Worm (Caenorhabditis elegans) whole organism, L2 larva: ENCODE results near the gene fbxb-119.

Source experiments
- C34F6.9 ChIP-seq: fragments of 150-350 bp; optimal IDR thresholded peaks from 2 replicates; lab custom pipeline; 2014; ENCODE audit warnings: missing biosample characterization, missing genetic modification characterization
- F13H6.1 ChIP-seq: sonication (generic microtip); optimal IDR thresholded peaks from 2 replicates; lab custom pipeline; 2016; ENCODE audit warnings: missing genetic modification characterization, missing compliant biosample characterization
- Y55F3AM.14 ChIP-seq: fragments of 200-800 bp; sonication (Bioruptor generic); optimal IDR thresholded peaks from 2 replicates; lab custom pipeline; 2018; ENCODE audit warnings: mild to moderate bottlenecking, missing genetic modification characterization, missing compliant biosample characterization
- ZK546.5 ChIP-seq: sonication (generic microtip); optimal IDR thresholded peaks from 2 replicates; lab custom pipeline; 2017; ENCODE audit warnings: missing biosample characterization, missing genetic modification characterization
- alr-1 ChIP-seq: fragments of 150-350 bp; optimal IDR thresholded peaks from 2 replicates; lab custom pipeline; 2014; ENCODE audit warnings: missing biosample characterization, missing genetic modification characterization
- ama-1 ChIP-seq: fragments of 150-350 bp; optimal IDR thresholded peaks from 2 replicates; lab custom pipeline; 2018; ENCODE audit warnings: inconsistent platforms
- blmp-1 ChIP-seq: sonication (generic microtip); optimal IDR thresholded peaks from 2 replicates; lab custom pipeline; 2017; ENCODE audit warnings: missing genetic modification characterization, mild to moderate bottlenecking, missing compliant biosample characterization, antibody characterized with exemption, moderate library complexity; ENCODE audit not compliant: insufficient read depth
- ceh-16 ChIP-seq: fragments of 150-350 bp; optimal IDR thresholded peaks from 2 replicates; lab custom pipeline; 2014; ENCODE audit warnings: missing biosample characterization, missing genetic modification characterization
- dmd-4 ChIP-seq: sonication (generic microtip); optimal IDR thresholded peaks from 2 replicates; lab custom pipeline; 2017; ENCODE audit warnings: missing biosample characterization, missing genetic modification characterization
- elt-1 ChIP-seq: fragments of 150-350 bp; optimal IDR thresholded peaks from 2 replicates; lab custom pipeline; 2014; ENCODE audit warnings: missing biosample characterization, missing genetic modification characterization
- elt-3 ChIP-seq: sonication (generic microtip); optimal IDR thresholded peaks from 2 replicates; lab custom pipeline; 2017; ENCODE audit warnings: missing biosample characterization, missing genetic modification characterization
- fos-1 ChIP-seq: fragments of 150-350 bp; optimal IDR thresholded peaks from 2 replicates; lab custom pipeline; 2014; ENCODE audit warnings: missing biosample characterization, missing genetic modification characterization
- gmeb-1 ChIP-seq: fragments of 150-350 bp; optimal IDR thresholded peaks from 2 replicates; lab custom pipeline; 2014; ENCODE audit warnings: missing biosample characterization, missing genetic modification characterization
- lin-11 ChIP-seq: fragments of 150-350 bp; sonication (generic microtip); optimal IDR thresholded peaks from 2 replicates; lab custom pipeline; 2014; ENCODE audit warnings: missing biosample characterization, missing genetic modification characterization, inconsistent platforms, mixed read lengths
- lin-13 ChIP-seq: fragments of 150-350 bp; optimal IDR thresholded peaks from 2 replicates; lab custom pipeline; 2014; ENCODE audit warnings: missing biosample characterization, missing genetic modification reagents, missing genetic modification characterization
- lin-39 ChIP-seq: fragments of 150-350 bp; optimal IDR thresholded peaks from 2 replicates; lab custom pipeline; 2014; ENCODE audit warnings: missing biosample characterization, missing genetic modification reagents, missing genetic modification characterization
- lsy-2 ChIP-seq, 2 experiments: fragments of 150-350 bp in 1 of 2; sonication (generic microtip) in 1 of 2; optimal IDR thresholded peaks; 2 replicates each; lab custom pipeline; 2014 to 2017; ENCODE audit warnings: missing biosample characterization in 2 of 2, missing genetic modification characterization in 2 of 2
- mab-5 ChIP-seq: fragments of 150-350 bp; optimal IDR thresholded peaks from 2 replicates; lab custom pipeline; 2014; ENCODE audit warnings: missing biosample characterization, missing genetic modification characterization
- mbf-1 ChIP-seq: sonication (generic microtip); optimal IDR thresholded peaks from 2 replicates; lab custom pipeline; 2017; ENCODE audit warnings: missing biosample characterization, missing genetic modification characterization
- mdl-1 ChIP-seq, 2 experiments: fragments of 150-350 bp in 1 of 2; sonication (generic microtip) in 1 of 2; optimal IDR thresholded peaks; 2 replicates each; lab custom pipeline; 2017; ENCODE audit warnings: missing biosample characterization in 2 of 2, missing genetic modification characterization in 2 of 2
- nhr-10 ChIP-seq: sonication (generic microtip); optimal IDR thresholded peaks from 2 replicates; lab custom pipeline; 2017; ENCODE audit warnings: missing biosample characterization, missing genetic modification characterization
- nhr-12 ChIP-seq: fragments of 150-350 bp; optimal IDR thresholded peaks from 2 replicates; lab custom pipeline; 2014; ENCODE audit warnings: missing biosample characterization, missing genetic modification characterization
- nhr-129 ChIP-seq: fragments of 150-350 bp; optimal IDR thresholded peaks from 2 replicates; lab custom pipeline; 2014; ENCODE audit warnings: missing biosample characterization, missing genetic modification characterization
- nhr-23 ChIP-seq: fragments of 150-350 bp; optimal IDR thresholded peaks from 2 replicates; lab custom pipeline; 2014; ENCODE audit warnings: missing biosample characterization, missing genetic modification reagents, missing genetic modification characterization
- nhr-237 ChIP-seq: fragments of 150-350 bp; optimal IDR thresholded peaks from 2 replicates; lab custom pipeline; 2014; ENCODE audit warnings: missing biosample characterization, missing genetic modification characterization
- nhr-25 ChIP-seq: fragments of 150-350 bp; sonication (generic microtip); optimal IDR thresholded peaks from 3 replicates; lab custom pipeline; 2014; ENCODE audit warnings: missing biosample characterization, missing genetic modification characterization
- peb-1 ChIP-seq: fragments of 150-350 bp; optimal IDR thresholded peaks from 2 replicates; lab custom pipeline; 2014; ENCODE audit warnings: missing biosample characterization, missing genetic modification characterization
- skn-1 ChIP-seq: sonication (generic microtip); optimal IDR thresholded peaks from 2 replicates; lab custom pipeline; 2017; ENCODE audit warnings: missing biosample characterization, missing genetic modification characterization
- sma-9 ChIP-seq, 2 experiments: fragments of 150-350 bp in 1 of 2; sonication (generic microtip) in 1 of 2; optimal IDR thresholded peaks; 2 replicates each; lab custom pipeline; 2014 to 2016; ENCODE audit warnings: missing genetic modification characterization in 2 of 2, mild to moderate bottlenecking in 1 of 2, missing biosample characterization in 1 of 2, missing compliant biosample characterization in 1 of 2, missing genetic modification reagents in 1 of 2, moderate library complexity in 1 of 2
- snpc-4 ChIP-seq: fragments of 150-350 bp; optimal IDR thresholded peaks from 2 replicates; lab custom pipeline; 2014; ENCODE audit warnings: missing biosample characterization, missing genetic modification characterization
- unc-62 ChIP-seq: fragments of 150-350 bp; optimal IDR thresholded peaks from 2 replicates; lab custom pipeline; 2014; ENCODE audit warnings: missing biosample characterization, missing genetic modification reagents, missing genetic modification characterization
- zag-1 ChIP-seq: fragments of 150-350 bp; optimal IDR thresholded peaks from 2 replicates; lab custom pipeline; 2014; ENCODE audit warnings: missing biosample characterization, missing genetic modification characterization
- ztf-4 ChIP-seq: fragments of 150-350 bp; optimal IDR thresholded peaks from 2 replicates; lab custom pipeline; 2014; ENCODE audit warnings: missing biosample characterization, missing genetic modification characterization

The fbxb-119 gene

DNA sequence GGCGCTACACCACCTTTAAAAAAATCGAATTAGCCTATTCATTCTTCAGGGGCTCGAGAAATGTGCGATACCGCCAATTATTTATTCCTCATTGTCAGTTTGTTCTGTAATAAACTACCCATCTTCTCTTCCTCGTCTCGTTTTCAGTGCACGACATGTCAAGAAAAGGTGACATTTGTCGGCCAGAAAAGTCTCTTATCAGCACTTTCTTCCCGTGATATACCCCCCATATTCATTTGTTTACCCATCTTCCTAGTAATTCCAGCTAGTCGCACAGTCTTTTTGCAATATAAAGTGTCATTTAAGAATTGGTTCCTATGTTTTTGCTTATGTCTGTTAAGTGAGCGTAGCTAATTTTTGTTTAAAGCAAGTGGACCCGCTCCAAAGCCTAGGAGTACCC is 6.1 kb downstream of the fbxb-119 start:
- TF ChIP-seq elt-1 (tag; lab: Kevin White, UChicago) (no peak), fos-1 (peak; percentile 70), skn-1 (tag; lab: Kevin White, UChicago) (peak; percentile 11)

DNA sequence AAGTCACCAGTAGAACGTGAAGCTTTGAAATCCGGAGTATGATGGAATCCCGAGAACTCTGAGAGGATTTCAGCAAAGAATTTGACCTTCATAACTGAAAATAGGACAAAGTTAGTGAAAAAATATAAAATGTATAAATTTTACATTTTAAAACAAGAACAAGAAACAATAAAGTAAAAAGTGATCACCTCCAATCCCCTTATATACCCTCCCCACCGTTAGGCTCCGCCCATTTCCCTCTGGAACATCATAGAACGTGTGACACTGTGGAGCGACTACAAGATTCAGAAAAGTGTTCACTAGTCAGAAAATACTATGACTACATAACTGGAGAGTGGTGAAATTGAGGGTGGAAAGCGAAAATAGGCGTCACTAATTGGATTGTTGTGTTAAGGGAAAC is 12.7 kb downstream of the fbxb-119 start, which contains the start of gene B0462.4:
TSS of gene B0462.4 (minus strand) at position 101 of the 400 bp plus-strand sequence.
- TF ChIP-seq F13H6.1 (no peak), mbf-1 (tag; lab: Kevin White, UChicago) (no peak), nhr-23 (no peak), dmd-4 (tag; lab: Kevin White, UChicago) (no peak), lin-13 (GFP tag; lab: Kevin White, UChicago) (no peak)

DNA sequence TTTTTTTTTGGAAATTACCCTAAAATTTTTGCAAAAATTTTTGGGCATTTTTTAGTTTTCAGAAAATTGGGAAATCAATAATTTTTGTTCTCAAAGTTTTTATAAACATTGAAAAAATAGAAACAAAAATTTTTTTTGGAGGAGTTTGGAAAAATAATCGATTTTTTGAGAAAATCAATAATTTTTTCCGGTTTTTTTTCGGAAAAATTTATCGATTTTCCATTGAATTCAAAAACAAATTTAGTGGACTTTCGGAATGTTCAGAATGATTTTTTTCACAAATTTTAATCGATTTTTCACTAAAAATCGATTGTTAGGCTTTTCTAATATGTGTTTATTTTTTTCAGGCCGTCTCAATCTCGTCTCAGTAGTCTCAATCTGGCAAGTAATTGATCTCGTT is 19.2 kb downstream of the fbxb-119 start:
- no peak for TF ChIP-seq C34F6.9
- no peak for TF ChIP-seq elt-3 (tag; lab: Kevin White, UChicago)
- no peak for TF ChIP-seq nhr-10
- no peak for TF ChIP-seq nhr-237 (tag; lab: Kevin White, UChicago)
- no peak for TF ChIP-seq zag-1 (tag; lab: Kevin White, UChicago)
- no peak for TF ChIP-seq lin-39 (tag; lab: Kevin White, UChicago)
- TF ChIP-seq lsy-2 (tag; optimal IDR thresholded peaks at IDR 0.05; lab: Kevin White, UChicago): no peak
- no peak for TF ChIP-seq nhr-25 (tag; lab: Kevin White, UChicago)

DNA sequence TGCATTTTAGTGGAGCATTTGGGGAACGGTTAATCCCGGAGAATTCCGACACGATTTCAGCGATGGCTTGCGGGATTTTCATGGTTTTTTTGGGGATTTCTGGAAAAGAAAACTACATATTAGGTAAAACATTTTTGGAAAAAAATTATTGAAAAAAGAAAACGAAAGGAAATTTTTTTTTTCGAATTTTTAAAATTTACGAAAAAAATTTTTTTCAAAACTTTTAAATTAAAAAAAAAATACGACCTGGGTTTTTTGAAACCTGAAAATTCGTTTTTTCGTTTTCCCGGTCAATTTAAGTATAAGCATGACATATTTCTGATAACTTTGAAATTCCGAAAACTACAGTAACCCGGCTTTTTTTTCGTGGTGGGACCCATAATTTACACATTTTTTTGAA is 21.4 kb downstream of the fbxb-119 start, which contains the start of gene C08E8.10:
TSS of gene C08E8.10 (minus strand) at position 101 of the 400 bp plus-strand sequence.
- TF ChIP-seq blmp-1 (tag; lab: Kevin White, UChicago): no peak
- no peak for TF ChIP-seq lin-11 (tag; lab: Kevin White, UChicago)
- TF ChIP-seq ceh-16 (tag; lab: Kevin White, UChicago): no peak
- no peak for TF ChIP-seq gmeb-1 (tag; lab: Kevin White, UChicago)
- no peak for TF ChIP-seq nhr-10
- no peak for TF ChIP-seq mdl-1 (tag; optimal IDR thresholded peaks at IDR 0.05; lab: Kevin White, UChicago)
- TF ChIP-seq nhr-25 (tag; lab: Kevin White, UChicago): no peak
- no peak for TF ChIP-seq sma-9 (GFP tag; optimal IDR thresholded peaks at IDR 0.05; lab: Kevin White, UChicago)
- no peak for TF ChIP-seq sma-9 (tag; optimal IDR thresholded peaks at IDR 0.05; lab: Kevin White, UChicago)
- no peak for TF ChIP-seq unc-62 (GFP tag; lab: Kevin White, UChicago)
- no peak for TF ChIP-seq nhr-129 (tag; lab: Kevin White, UChicago)
- no peak for TF ChIP-seq snpc-4
- TF ChIP-seq ZK546.5 (tag; lab: Kevin White, UChicago): no peak
- no peak for TF ChIP-seq C34F6.9
- TF ChIP-seq lin-13 (GFP tag; lab: Kevin White, UChicago): no peak
- no peak for TF ChIP-seq nhr-23
- TF ChIP-seq lin-39 (tag; lab: Kevin White, UChicago): no peak
- no peak for TF ChIP-seq ama-1 (lab: Kevin White, UChicago)
- TF ChIP-seq fos-1: no peak

DNA sequence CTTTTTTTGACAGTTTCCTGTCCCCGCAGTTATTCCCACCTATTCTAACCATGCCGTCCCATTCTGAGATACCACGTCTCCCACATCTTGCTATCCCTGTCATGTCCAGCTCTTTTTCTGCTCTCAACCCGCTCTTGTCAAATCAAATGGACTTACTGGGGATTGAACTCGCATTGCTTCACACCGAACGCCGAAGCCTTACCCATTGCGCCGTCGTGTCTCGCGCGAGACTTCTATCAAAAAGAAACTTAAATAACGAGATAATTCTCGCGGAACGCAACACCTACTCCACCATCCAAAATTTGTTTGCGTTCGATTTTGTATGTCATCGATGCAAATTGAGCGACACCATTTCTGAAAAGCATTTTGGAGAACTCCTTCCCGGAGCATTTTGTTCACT is 25.8 kb downstream of the fbxb-119 start:
- TF ChIP-seq skn-1 (tag; lab: Kevin White, UChicago) (no peak), ztf-4 (tag; lab: Kevin White, UChicago) (no peak), Y55F3AM.14 (GFP tag; lab: Kevin White, UChicago) (no peak), lin-11 (tag; lab: Kevin White, UChicago) (no peak), lsy-2 (tag; optimal IDR thresholded peaks at IDR 0.05; lab: Kevin White, UChicago) (no peak), lin-13 (GFP tag; lab: Kevin White, UChicago) (no peak), elt-3 (tag; lab: Kevin White, UChicago) (no peak), snpc-4 (no peak), gmeb-1 (tag; lab: Kevin White, UChicago) (no peak), peb-1 (no peak), lin-39 (tag; lab: Kevin White, UChicago) (no peak), nhr-237 (tag; lab: Kevin White, UChicago) (no peak), mab-5 (tag; lab: Kevin White, UChicago) (no peak), alr-1 (no peak), nhr-12 (no peak), blmp-1 (tag; lab: Kevin White, UChicago) (no peak), elt-1 (tag; lab: Kevin White, UChicago) (no peak), nhr-25 (tag; lab: Kevin White, UChicago) (no peak)
